Worm (Caenorhabditis elegans) whole organism, midembryonic: ENCODE results near the gene Y22D7AL.15.

Experiments
- T22C8.4 ChIP-seq: fragments of 200-800 bp; sonication (Bioruptor generic); IDR thresholded peaks from 2 replicates; pipeline ENCODE4 v1.3.6; 2022; ENCODE audit warnings: missing genetic modification characterization, missing compliant biosample characterization
- cog-1 ChIP-seq: sonication (generic microtip); optimal IDR thresholded peaks from 2 replicates; lab custom pipeline; 2016; ENCODE audit warnings: missing genetic modification characterization, missing compliant biosample characterization
- flt-1 ChIP-seq: fragments of 200-800 bp; sonication (Bioruptor generic); IDR thresholded peaks from 2 replicates; pipeline ENCODE4 v1.3.6; 2022; ENCODE audit warnings: missing genetic modification characterization, missing compliant biosample characterization
- klf-2 ChIP-seq: fragments of 200-800 bp; sonication (Bioruptor generic); conservative IDR thresholded peaks from 2 replicates; pipeline ENCODE4 v1.3.6; 2022; ENCODE audit warnings: missing genetic modification reagents, missing genetic modification characterization, missing compliant biosample characterization
- med-1 ChIP-seq: sonication (generic microtip); optimal IDR thresholded peaks from 2 replicates; lab custom pipeline; 2017; ENCODE audit warnings: missing genetic modification characterization, mild to moderate bottlenecking, missing compliant biosample characterization, antibody characterized with exemption, missing genetic modification reagents; ENCODE audit not compliant: insufficient read depth
- ref-1 ChIP-seq: fragments of 200-800 bp; sonication (Bioruptor generic); conservative IDR thresholded peaks from 2 replicates; pipeline ENCODE4 v1.3.6; 2022; ENCODE audit warnings: missing genetic modification reagents, missing genetic modification characterization, missing compliant biosample characterization
- tab-1 ChIP-seq: fragments of 200-800 bp; sonication (Bioruptor generic); IDR thresholded peaks from 2 replicates; pipeline ENCODE4 v1.3.6; 2022; ENCODE audit warnings: missing genetic modification characterization, missing compliant biosample characterization
- ztf-23 ChIP-seq: fragments of 200-800 bp; sonication (Bioruptor generic); IDR thresholded peaks from 2 replicates; pipeline ENCODE4 v1.3.6; 2022; ENCODE audit warnings: missing genetic modification reagents, missing genetic modification characterization, missing compliant biosample characterization
- ztf-29 ChIP-seq: fragments of 200-800 bp; sonication (Bioruptor generic); IDR thresholded peaks from 2 replicates; pipeline ENCODE4 v1.3.6; 2022; ENCODE audit warnings: missing genetic modification reagents, missing genetic modification characterization, missing compliant biosample characterization

DNA sequence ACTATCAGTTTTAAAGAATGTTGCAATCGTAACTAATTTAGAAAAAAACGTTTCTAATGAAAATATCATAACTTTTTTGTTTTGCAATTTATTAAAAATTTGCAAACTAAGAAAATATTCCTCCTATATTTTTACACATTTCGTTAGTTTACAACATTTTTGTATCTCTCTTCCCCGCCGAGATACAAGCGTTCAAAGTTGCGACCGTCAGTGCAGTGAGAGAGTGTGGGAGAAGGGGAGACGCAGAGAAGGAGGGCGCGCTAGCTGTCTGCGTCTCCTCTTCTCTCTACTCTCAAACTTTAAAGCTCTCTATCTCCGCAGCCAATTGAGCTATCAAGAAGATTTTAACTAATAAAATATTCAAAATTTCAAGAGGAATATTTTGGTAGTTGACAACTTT, 20.7 kb upstream of the Y22D7AL.15 start:
- TF ChIP-seq T22C8.4 (GFP tag; lab: Robert Waterston, UW) (no peak), cog-1 (no peak), klf-2 (GFP tag; lab: Robert Waterston, UW) (no peak), flt-1 (GFP tag; lab: Robert Waterston, UW) (no peak), ztf-29 (GFP tag; lab: Robert Waterston, UW) (no peak), ztf-23 (GFP tag; lab: Robert Waterston, UW) (no peak), tab-1 (GFP tag; lab: Robert Waterston, UW) (no peak), med-1 (GFP tag; lab: Kevin White, UChicago) (no peak), ref-1 (GFP tag; lab: Robert Waterston, UW) (no peak)
